Worm (Caenorhabditis elegans): ENCODE measurements around the gene T28A8.8.

- no peak for TF ChIP-seq skn-1 (tag; optimal IDR thresholded peaks at IDR 0.05)
- TF ChIP-seq lin-13 (GFP tag; optimal IDR thresholded peaks at IDR 0.05) = no peak
- no peak for TF ChIP-seq nhr-28 (tag; optimal IDR thresholded peaks at IDR 0.05)
- TF ChIP-seq nhr-12 (tag; optimal IDR thresholded peaks at IDR 0.05) = no peak
- TF ChIP-seq dsc-1 (tag; optimal IDR thresholded peaks at IDR 0.05) = no peak
- no peak for TF ChIP-seq dpl-1 (GFP tag; optimal IDR thresholded peaks at IDR 0.05)
- TF ChIP-seq efl-1 (optimal IDR thresholded peaks at IDR 0.05) = no peak
- no peak for TF ChIP-seq efl-1 (GFP tag; optimal IDR thresholded peaks at IDR 0.05 in 1 of 2)
- no peak for TF ChIP-seq zag-1 (tag; optimal IDR thresholded peaks at IDR 0.05)
- TF ChIP-seq C04F5.9 (tag; optimal IDR thresholded peaks at IDR 0.05) = no peak
These were observed 766 bp downstream of the T28A8.8 start, which contains the start of gene T28A8.4 for ce11 chrIII:13503379-13503778.
